Worm (Caenorhabditis elegans) whole organism, L4 larva: ENCODE measurements around the gene ptrn-1.
A peak's percentile ranks its signal among the peaks of the same experiment; 100 is the strongest.

ENCODE experiments used
- D1046.2 ChIP-seq: fragments of 200-800 bp; sonication (Bioruptor generic); IDR thresholded peaks from 2 replicates; pipeline ENCODE4 v1.3.6; 2022; ENCODE audit warnings: missing genetic modification characterization, missing compliant biosample characterization
- F37D6.2 ChIP-seq: sonication (generic microtip); optimal IDR thresholded peaks from 2 replicates; lab custom pipeline; 2016; ENCODE audit warnings: mild to moderate bottlenecking, missing genetic modification characterization, missing compliant biosample characterization
- F44E2.7 ChIP-seq: fragments of 200-800 bp; sonication (Bioruptor generic); IDR thresholded peaks from 2 replicates; pipeline ENCODE4 v2.1.2; 2022; ENCODE audit warnings: missing genetic modification characterization, missing compliant biosample characterization
- R02D3.7 ChIP-seq: fragments of 150-350 bp; sonication (generic microtip); optimal IDR thresholded peaks from 3 replicates; lab custom pipeline; 2014; ENCODE audit warnings: missing biosample characterization, missing genetic modification characterization
- Y48G9A.11 ChIP-seq: fragments of 200-800 bp; sonication (Bioruptor generic); IDR thresholded peaks from 2 replicates; pipeline ENCODE4 v1.3.6; 2022; ENCODE audit warnings: missing genetic modification reagents, missing genetic modification characterization, missing compliant biosample characterization
- Y5F2A.4 ChIP-seq: fragments of 200-800 bp; sonication (Bioruptor generic); optimal IDR thresholded peaks from 2 replicates; lab custom pipeline; 2018; ENCODE audit warnings: mild to moderate bottlenecking, missing genetic modification characterization, missing compliant biosample characterization
- Y75B8A.6 ChIP-seq: fragments of 200-800 bp; sonication (Bioruptor generic); IDR thresholded peaks from 2 replicates; pipeline ENCODE4 v1.3.6; 2022; ENCODE audit warnings: missing genetic modification reagents, missing genetic modification characterization, missing compliant biosample characterization
- ZK337.2 ChIP-seq: fragments of 200-800 bp; sonication (Bioruptor generic); IDR thresholded peaks from 2 replicates; pipeline ENCODE4 v1.3.6; 2022; ENCODE audit warnings: missing genetic modification reagents, missing genetic modification characterization, missing compliant biosample characterization
- ZK546.5 ChIP-seq, 2 experiments: sonication (generic microtip); optimal IDR thresholded peaks; 2 replicates each; lab custom pipeline; 2017; ENCODE audit warnings: missing biosample characterization in 2 of 2, missing genetic modification characterization in 2 of 2
- aha-1 ChIP-seq: fragments of 150-350 bp; peaks from one replicate; lab custom pipeline; 2014; ENCODE audit warnings: missing biosample characterization, missing genetic modification characterization
- ceh-44 ChIP-seq: fragments of 200-800 bp; sonication (Bioruptor generic); IDR thresholded peaks from 2 replicates; pipeline ENCODE4 v1.3.6; 2022; ENCODE audit warnings: missing genetic modification reagents, missing genetic modification characterization, missing compliant biosample characterization
- ceh-62 ChIP-seq: sonication (generic microtip); optimal IDR thresholded peaks from 2 replicates; lab custom pipeline; 2017; ENCODE audit warnings: missing biosample characterization, missing genetic modification characterization
- ceh-82 ChIP-seq: sonication (generic microtip); optimal IDR thresholded peaks from 2 replicates; lab custom pipeline; 2017; ENCODE audit warnings: missing biosample characterization, missing genetic modification characterization
- daf-12 ChIP-seq: fragments of 150-350 bp; optimal IDR thresholded peaks from 2 replicates; lab custom pipeline; 2014; ENCODE audit warnings: missing biosample characterization, missing genetic modification reagents, missing genetic modification characterization
- daf-16 ChIP-seq, 3 experiments: sonication (generic microtip); optimal IDR thresholded peaks; 2 replicates each; lab custom pipeline; 2016 to 2017; ENCODE audit warnings: missing genetic modification characterization in 3 of 3, missing genetic modification reagents in 3 of 3, mild to moderate bottlenecking in 2 of 3, missing compliant biosample characterization in 2 of 3, missing biosample characterization in 1 of 3, moderate library complexity in 1 of 3
- daf-8 ChIP-seq: fragments of 200-800 bp; sonication (Bioruptor generic); IDR thresholded peaks from 2 replicates; pipeline ENCODE4 v1.3.6; 2022; ENCODE audit warnings: missing genetic modification characterization, missing compliant biosample characterization
- dmd-6 ChIP-seq: fragments of 200-800 bp; sonication (Bioruptor generic); IDR thresholded peaks from 2 replicates; pipeline ENCODE4 v1.3.6; 2022; ENCODE audit warnings: missing genetic modification reagents, missing genetic modification characterization, missing compliant biosample characterization
- dve-1 ChIP-seq: sonication (generic microtip); optimal IDR thresholded peaks from 2 replicates; lab custom pipeline; 2017; ENCODE audit warnings: antibody characterized with exemption, mild to moderate bottlenecking, missing genetic modification characterization, missing compliant biosample characterization; ENCODE audit not compliant: insufficient read depth
- egl-27 ChIP-seq: sonication (generic microtip); optimal IDR thresholded peaks from 3 replicates; lab custom pipeline; 2017; ENCODE audit warnings: missing biosample characterization, missing genetic modification reagents, missing genetic modification characterization
- gei-8 ChIP-seq: fragments of 200-800 bp; sonication (Bioruptor generic); optimal IDR thresholded peaks from 2 replicates; lab custom pipeline; 2018; ENCODE audit warnings: mild to moderate bottlenecking, missing genetic modification characterization, missing compliant biosample characterization
- hif-1 ChIP-seq, 2 experiments: sonication (generic microtip); optimal IDR thresholded peaks; 2 replicates each; lab custom pipeline; 2016 to 2017; ENCODE audit warnings: missing compliant biosample characterization in 2 of 2, missing genetic modification characterization in 2 of 2, missing genetic modification reagents in 2 of 2, missing genotype in 2 of 2, mild to moderate bottlenecking in 1 of 2
- hlh-11 ChIP-seq: fragments of 200-800 bp; sonication (Bioruptor generic); optimal IDR thresholded peaks from 2 replicates; lab custom pipeline; 2018; ENCODE audit warnings: mild to moderate bottlenecking, missing genetic modification characterization, missing compliant biosample characterization
- hlh-30 ChIP-seq: sonication (generic microtip); optimal IDR thresholded peaks from 2 replicates; lab custom pipeline; 2017; ENCODE audit warnings: antibody characterized with exemption, mild to moderate bottlenecking, missing genetic modification characterization, missing compliant biosample characterization; ENCODE audit not compliant: insufficient read depth
- hmg-1.1 ChIP-seq: fragments of 200-800 bp; sonication (Bioruptor generic); IDR thresholded peaks from 2 replicates; pipeline ENCODE4 v1.3.6; 2022; ENCODE audit warnings: missing genetic modification reagents, missing genetic modification characterization, missing compliant biosample characterization
- lin-13 ChIP-seq: fragments of 150-350 bp; optimal IDR thresholded peaks from 2 replicates; lab custom pipeline; 2014; ENCODE audit warnings: missing biosample characterization, missing genetic modification reagents, missing genetic modification characterization
- lin-39 ChIP-seq: fragments of 150-350 bp; optimal IDR thresholded peaks from 2 replicates; lab custom pipeline; 2014; ENCODE audit warnings: missing biosample characterization, missing genetic modification reagents, missing genetic modification characterization
- madf-5 ChIP-seq, 2 experiments: fragments of 200-800 bp; sonication (Bioruptor generic); IDR thresholded peaks; 2 replicates each; pipeline ENCODE4 v1.3.6; 2022; ENCODE audit warnings: missing compliant biosample characterization in 2 of 2, missing genetic modification characterization in 2 of 2
- mdl-1 ChIP-seq, 2 experiments: fragments of 150-350 bp in 1 of 2; sonication (generic microtip) in 1 of 2; optimal IDR thresholded peaks; 2 replicates each; lab custom pipeline; 2014 to 2017; ENCODE audit warnings: missing biosample characterization in 2 of 2, missing genetic modification characterization in 2 of 2
- mes-2 ChIP-seq: sonication (generic microtip); optimal IDR thresholded peaks from 2 replicates; lab custom pipeline; 2016; ENCODE audit warnings: missing genotype, mild to moderate bottlenecking, missing genetic modification characterization, missing compliant biosample characterization; ENCODE audit not compliant: poor library complexity, severe bottlenecking
- nhr-11 ChIP-seq: fragments of 150-350 bp; optimal IDR thresholded peaks from 2 replicates; lab custom pipeline; 2014; ENCODE audit warnings: missing biosample characterization, missing genetic modification characterization
- nhr-237 ChIP-seq: sonication (generic microtip); optimal IDR thresholded peaks from 2 replicates; lab custom pipeline; 2017; ENCODE audit warnings: missing biosample characterization, missing genetic modification characterization
- nhr-41 ChIP-seq: fragments of 200-800 bp; sonication (Bioruptor generic); IDR thresholded peaks from 2 replicates; pipeline ENCODE4 v1.3.6; 2022; ENCODE audit warnings: missing genetic modification reagents, missing genetic modification characterization, missing compliant biosample characterization
- nhr-42 ChIP-seq: fragments of 200-800 bp; sonication (Bioruptor generic); IDR thresholded peaks from 2 replicates; pipeline ENCODE4 v1.3.6; 2022; ENCODE audit warnings: missing genetic modification characterization, missing compliant biosample characterization
- nhr-6 ChIP-seq: fragments of 150-350 bp; optimal IDR thresholded peaks from 2 replicates; lab custom pipeline; 2014; ENCODE audit warnings: missing biosample characterization, missing genetic modification characterization
- nhr-77 ChIP-seq: fragments of 150-350 bp; optimal IDR thresholded peaks from 2 replicates; lab custom pipeline; 2014; ENCODE audit warnings: missing biosample characterization, missing genetic modification characterization
- php-3 ChIP-seq: fragments of 200-800 bp; sonication (Bioruptor generic); IDR thresholded peaks from 2 replicates; pipeline ENCODE4 v1.3.6; 2022; ENCODE audit warnings: missing genetic modification reagents, missing genetic modification characterization, missing compliant biosample characterization
- pqm-1 ChIP-seq: sonication (generic microtip); optimal IDR thresholded peaks from 2 replicates; lab custom pipeline; 2017; ENCODE audit warnings: missing biosample characterization, missing genetic modification characterization
- saeg-2 ChIP-seq: fragments of 200-800 bp; sonication (Bioruptor generic); IDR thresholded peaks from 2 replicates; pipeline ENCODE4 v1.3.6; 2022; ENCODE audit warnings: missing genetic modification reagents, missing genetic modification characterization, missing compliant biosample characterization
- sdz-12 ChIP-seq: fragments of 200-800 bp; sonication (Bioruptor generic); optimal IDR thresholded peaks from 2 replicates; lab custom pipeline; 2018; ENCODE audit warnings: mild to moderate bottlenecking, missing genetic modification characterization, missing compliant biosample characterization
- skn-1 ChIP-seq: fragments of 150-350 bp; optimal IDR thresholded peaks from 2 replicates; lab custom pipeline; 2014; ENCODE audit warnings: missing biosample characterization, missing genetic modification characterization
- spr-1 ChIP-seq: sonication (generic microtip); optimal IDR thresholded peaks from 2 replicates; lab custom pipeline; 2016; ENCODE audit warnings: mild to moderate bottlenecking, missing genetic modification characterization, missing compliant biosample characterization
- unc-130 ChIP-seq: sonication (generic microtip); optimal IDR thresholded peaks from 2 replicates; lab custom pipeline; 2016; ENCODE audit warnings: missing genetic modification reagents, missing genetic modification characterization, missing compliant biosample characterization
- unc-62 ChIP-seq, 3 experiments: fragments of 150-350 bp in 1 of 3; sonication (generic microtip); optimal IDR thresholded peaks in 2 of 3; peaks in 1 of 3; 1 replicate in 1 of 3; 2 replicates in 2 of 3; lab custom pipeline; 2014 to 2017; ENCODE audit warnings: missing biosample characterization in 3 of 3, missing genetic modification characterization in 3 of 3, missing genetic modification reagents in 3 of 3, missing genotype in 1 of 3
- zag-1 ChIP-seq: fragments of 150-350 bp; optimal IDR thresholded peaks from 2 replicates; lab custom pipeline; 2014; ENCODE audit warnings: missing biosample characterization, missing genetic modification characterization
- zfp-2 ChIP-seq: sonication (generic microtip); optimal IDR thresholded peaks from 2 replicates; lab custom pipeline; 2016; ENCODE audit warnings: mild to moderate bottlenecking, missing genetic modification characterization, missing compliant biosample characterization
- zfp-3 ChIP-seq: fragments of 200-800 bp; sonication (Bioruptor generic); conservative IDR thresholded peaks from 2 replicates; pipeline ENCODE4 v1.3.6; 2022; ENCODE audit warnings: missing genetic modification reagents, missing genetic modification characterization, missing compliant biosample characterization
- zip-11 ChIP-seq: fragments of 200-800 bp; sonication (Bioruptor generic); IDR thresholded peaks from 2 replicates; pipeline ENCODE4 v1.3.6; 2022; ENCODE audit warnings: missing genetic modification characterization, missing compliant biosample characterization
- zip-2 ChIP-seq: fragments of 150-350 bp; optimal IDR thresholded peaks from 2 replicates; lab custom pipeline; 2014; ENCODE audit warnings: missing biosample characterization, missing genetic modification characterization
- ztf-7 ChIP-seq: fragments of 150-350 bp; optimal IDR thresholded peaks from 2 replicates; lab custom pipeline; 2014; ENCODE audit warnings: missing biosample characterization, missing genetic modification characterization

The ptrn-1 gene

DNA sequence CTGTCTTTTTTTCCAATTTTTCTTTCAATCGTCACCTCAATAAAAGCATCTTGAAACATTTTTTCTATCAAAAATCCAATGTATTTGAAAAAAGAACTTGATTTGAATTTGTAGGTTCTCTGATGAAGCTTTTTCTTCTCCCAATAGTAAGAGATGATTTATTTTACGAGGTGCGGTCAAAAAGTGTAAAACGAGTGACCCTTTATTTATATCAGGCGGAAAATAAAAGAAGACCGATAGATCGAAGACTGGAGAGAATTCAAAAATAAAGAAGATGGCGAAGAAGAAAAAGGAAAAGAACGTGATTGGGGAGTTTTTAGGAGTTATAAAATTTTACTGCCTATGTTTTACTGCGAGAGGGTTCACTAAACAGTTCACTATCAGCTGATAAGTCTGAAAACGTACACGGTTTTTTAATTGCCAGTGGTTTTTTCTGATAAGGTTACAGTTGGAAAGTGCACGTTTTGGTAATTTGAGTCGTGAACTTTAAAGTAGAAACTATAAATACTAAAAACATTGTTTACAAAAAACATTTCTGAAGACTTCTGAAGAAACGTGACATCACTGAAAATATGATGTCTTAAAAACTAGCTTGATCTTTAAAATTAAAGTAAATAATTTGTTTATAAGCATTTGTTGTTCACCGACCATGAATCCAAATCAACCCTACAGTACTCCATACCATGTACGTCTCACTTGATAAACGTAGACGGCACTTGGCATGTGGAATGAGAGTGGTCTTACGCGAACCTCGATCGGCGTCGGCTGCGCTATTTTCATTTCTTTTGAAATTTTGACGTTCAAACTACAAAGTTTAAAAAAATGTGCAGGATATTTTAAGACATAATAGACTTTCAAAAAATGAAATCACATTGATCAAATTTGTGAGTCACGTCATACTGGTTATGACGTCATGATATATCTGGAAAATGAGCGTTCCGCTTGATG, 26.1 kb upstream of the ptrn-1 start:
- TF ChIP-seq hif-1 (tag; optimal IDR thresholded peaks at IDR 0.05; lab: Kevin White, UChicago) (no peak), zip-11 (GFP tag; lab: Robert Waterston, UW) (no peak), lin-13 (peak; percentile 26), sdz-12 (GFP tag; lab: Kevin White, UChicago) (no peak), madf-5 (GFP tag; IDR thresholded peaks at IDR 0.05; lab: Robert Waterston, UW) (no peak), zag-1 (tag; lab: Kevin White, UChicago) (no peak), nhr-77 (peak; percentile 11), spr-1 (tag; lab: Kevin White, UChicago) (no peak), skn-1 (tag; lab: Kevin White, UChicago) (no peak), daf-8 (no peak), ZK337.2 (no peak), Y48G9A.11 (GFP tag; lab: Robert Waterston, UW) (no peak), lin-39 (tag; lab: Kevin White, UChicago) (no peak), nhr-6 (tag; lab: Kevin White, UChicago) (no peak), php-3 (GFP tag; lab: Robert Waterston, UW) (peak; percentile 96), nhr-11 (no peak), daf-16 (GFP tag; optimal IDR thresholded peaks at IDR 0.05; lab: Kevin White, UChicago) (no peak), daf-16 (tag; optimal IDR thresholded peaks at IDR 0.05; lab: Kevin White, UChicago) (peak; percentile 74), mes-2 (tag; lab: Kevin White, UChicago) (peak; percentile 28), D1046.2 (no peak), mdl-1 (tag; optimal IDR thresholded peaks at IDR 0.05; lab: Kevin White, UChicago) (peak; percentile 2 to 40), daf-12 (tag; lab: Kevin White, UChicago) (no peak), egl-27 (tag; lab: Kevin White, UChicago) (no peak), hlh-11 (peak; percentile 36), zfp-3 (peak; percentile 82), Y5F2A.4 (no peak), unc-130 (GFP tag; lab: Kevin White, UChicago) (no peak), saeg-2 (GFP tag; lab: Robert Waterston, UW) (no peak), F44E2.7 (no peak), pqm-1 (peak; percentile 47), hmg-1.1 (GFP tag; lab: Robert Waterston, UW) (no peak), hlh-30 (tag; lab: Kevin White, UChicago) (peak; percentile 47), aha-1 (tag; lab: Kevin White, UChicago) (peak; percentile 10), R02D3.7 (no peak), ceh-62 (tag; lab: Kevin White, UChicago) (no peak), ceh-82 (no peak), ztf-7 (tag; lab: Kevin White, UChicago) (no peak), dmd-6 (peak; percentile 57), zfp-2 (no peak), nhr-237 (no peak), unc-62 (GFP tag; optimal IDR thresholded peaks at IDR 0.05 in 1 of 2; lab: Kevin White, UChicago) (no peak), unc-62 (tag; optimal IDR thresholded peaks at IDR 0.05; lab: Kevin White, UChicago) (no peak), F37D6.2 (tag; lab: Kevin White, UChicago) (no peak), ZK546.5 (tag; optimal IDR thresholded peaks at IDR 0.05; lab: Kevin White, UChicago) (no peak), gei-8 (no peak), nhr-42 (no peak), nhr-41 (GFP tag; lab: Robert Waterston, UW) (no peak), zip-2 (tag; lab: Kevin White, UChicago) (no peak), ceh-44 (GFP tag; lab: Robert Waterston, UW) (no peak), dve-1 (tag; lab: Kevin White, UChicago) (peak; percentile 37), Y75B8A.6 (GFP tag; lab: Robert Waterston, UW) (no peak)
